Worm (Caenorhabditis elegans) whole organism, early embryonic: ENCODE data around the gene chil-13.

Experiments
- B0310.2 ChIP-seq: sonication (generic microtip); optimal IDR thresholded peaks from 2 replicates; lab custom pipeline; 2016; ENCODE audit warnings: mild to moderate bottlenecking, missing genetic modification characterization, missing compliant biosample characterization
- F13C5.2 ChIP-seq: sonication (generic microtip); optimal IDR thresholded peaks from 2 replicates; lab custom pipeline; 2017; ENCODE audit warnings: mild to moderate bottlenecking, missing genetic modification characterization, inconsistent platforms, missing compliant biosample characterization
- aly-1 ChIP-seq: sonication (generic microtip); optimal IDR thresholded peaks from 2 replicates; lab custom pipeline; 2016; ENCODE audit warnings: missing genetic modification characterization, missing compliant biosample characterization
- ama-1 ChIP-seq: fragments of 150-350 bp; optimal IDR thresholded peaks from 2 replicates; lab custom pipeline; 2014
- ceh-13 ChIP-seq: fragments of 200-800 bp; sonication (Bioruptor generic); optimal IDR thresholded peaks from 2 replicates; lab custom pipeline; 2018; ENCODE audit warnings: mild to moderate bottlenecking, missing genetic modification characterization, missing compliant biosample characterization
- ceh-36 ChIP-seq: sonication (generic microtip); optimal IDR thresholded peaks from 2 replicates; lab custom pipeline; 2016; ENCODE audit warnings: missing genetic modification characterization, inconsistent platforms, missing compliant biosample characterization
- ets-7 ChIP-seq: sonication (generic microtip); optimal IDR thresholded peaks from 2 replicates; lab custom pipeline; 2016; ENCODE audit warnings: missing genotype, missing genetic modification characterization, missing compliant biosample characterization
- flt-1 ChIP-seq: fragments of 200-800 bp; sonication (Bioruptor generic); IDR thresholded peaks from 2 replicates; pipeline ENCODE4 v1.3.6; 2022; ENCODE audit warnings: missing genetic modification characterization, missing compliant biosample characterization
- hmbx-1 ChIP-seq: sonication (generic microtip); optimal IDR thresholded peaks from 2 replicates; lab custom pipeline; 2016; ENCODE audit warnings: mild to moderate bottlenecking, missing genetic modification characterization, missing compliant biosample characterization
- hmg-4 ChIP-seq: fragments of 200-800 bp; sonication (Bioruptor generic); optimal IDR thresholded peaks from 2 replicates; lab custom pipeline; 2018; ENCODE audit warnings: mild to moderate bottlenecking, missing genetic modification characterization, missing compliant biosample characterization
- hnd-1 ChIP-seq: sonication (generic microtip); optimal IDR thresholded peaks from 2 replicates; lab custom pipeline; 2016; ENCODE audit warnings: missing genetic modification characterization, missing compliant biosample characterization
- pes-1 ChIP-seq: fragments of 200-800 bp; sonication (Bioruptor generic); IDR thresholded peaks from 2 replicates; pipeline ENCODE4 v1.3.6; 2022; ENCODE audit warnings: missing genetic modification reagents, missing genetic modification characterization, missing compliant biosample characterization
- scrt-1 ChIP-seq: fragments of 200-800 bp; sonication (Bioruptor generic); IDR thresholded peaks from 2 replicates; pipeline ENCODE4 v1.3.6; 2022; ENCODE audit warnings: missing genetic modification characterization, missing compliant biosample characterization
- sea-1 ChIP-seq: fragments of 200-800 bp; sonication (Bioruptor generic); conservative IDR thresholded peaks from 2 replicates; pipeline ENCODE4 v1.3.6; 2022; ENCODE audit warnings: missing genetic modification characterization, missing compliant biosample characterization
- tbx-11 ChIP-seq: fragments of 200-800 bp; sonication (Bioruptor generic); IDR thresholded peaks from 2 replicates; pipeline ENCODE4 v1.3.6; 2022; ENCODE audit warnings: missing genetic modification characterization, missing compliant biosample characterization
- tbx-37 ChIP-seq: fragments of 200-800 bp; sonication (Bioruptor generic); conservative IDR thresholded peaks from 2 replicates; pipeline ENCODE4 v1.3.6; 2022; ENCODE audit warnings: missing genetic modification reagents, missing genetic modification characterization, missing compliant biosample characterization
- tra-4 ChIP-seq: sonication (generic microtip); optimal IDR thresholded peaks from 2 replicates; lab custom pipeline; 2017; ENCODE audit warnings: missing genetic modification characterization, missing compliant biosample characterization

The chil-13 gene

DNA sequence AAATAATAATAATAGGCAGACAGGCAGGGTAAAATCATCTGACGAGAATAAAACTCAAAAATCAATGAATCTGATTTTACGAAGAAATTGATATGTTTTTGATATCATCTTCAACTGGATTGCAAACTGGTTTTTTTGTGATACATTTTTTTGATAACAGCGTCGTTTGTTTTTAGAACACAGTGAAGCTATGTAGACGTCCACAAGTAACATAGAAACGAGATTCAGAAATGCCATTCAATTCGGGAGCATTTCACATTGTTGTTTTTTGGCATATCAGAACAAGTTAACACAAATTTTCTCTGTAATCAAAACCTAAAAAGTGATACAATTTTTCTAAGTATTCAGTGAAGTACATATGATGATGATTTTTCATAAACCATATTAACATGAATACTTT lies at the start of gene chil-13:
Gene chil-13, minus strand, starts transcription at position 101 of the 400 bp plus-strand sequence.
- no peak for TF ChIP-seq F13C5.2 (tag; lab: Kevin White, UChicago)

- TF ChIP-seq pes-1 (GFP tag; lab: Robert Waterston, UW) (no peak), aly-1 (no peak), flt-1 (GFP tag; lab: Robert Waterston, UW) (no peak), tra-4 (no peak), tbx-37 (no peak), tbx-11 (no peak), ets-7 (no peak), B0310.2 (tag; lab: Kevin White, UChicago) (no peak), sea-1 (no peak), scrt-1 (GFP tag; lab: Robert Waterston, UW) (no peak), F13C5.2 (tag; lab: Kevin White, UChicago) (no peak), hmg-4 (GFP tag; lab: Kevin White, UChicago) (no peak), hnd-1 (tag; lab: Kevin White, UChicago) (no peak), ceh-13 (no peak), ama-1 (lab: Kevin White, UChicago) (no peak), ceh-36 (tag; lab: Kevin White, UChicago) (no peak), hmbx-1 (tag; lab: Kevin White, UChicago) (no peak)
Observed at ce11 chrII:9487337-9487950, 49.3 kb upstream of the chil-13 start, which contains the start of gene T19H5.4. Gene T19H5.4, minus strand, starts transcription at chrII:9487387.

- TF ChIP-seq hmbx-1 (tag; lab: Kevin White, UChicago) (no peak), aly-1 (no peak), hmg-4 (GFP tag; lab: Kevin White, UChicago) (no peak), F13C5.2 (tag; lab: Kevin White, UChicago) (no peak), ets-7 (no peak)
Observed at ce11 chrII:9485081-9485730, 47.1 kb upstream of the chil-13 start.

DNA sequence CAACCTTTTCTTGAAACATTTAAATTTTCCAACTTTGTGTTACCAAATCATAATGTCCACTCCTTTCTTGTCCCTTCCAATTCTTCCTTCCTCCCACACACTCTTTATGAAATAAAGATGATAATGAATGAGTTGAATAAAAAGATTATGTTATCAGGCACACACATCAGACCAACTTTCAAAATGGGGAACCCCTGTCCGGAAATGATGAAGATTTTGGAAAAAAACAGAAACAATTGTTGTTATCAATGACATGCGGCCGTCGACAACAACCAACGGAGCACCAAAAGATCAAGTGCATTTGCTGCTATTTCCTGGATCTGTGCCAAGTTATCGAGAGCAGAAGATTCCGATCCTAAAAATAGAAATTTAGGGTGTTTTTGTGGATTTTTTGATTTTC lies 45.2 kb upstream of the chil-13 start:
- TF ChIP-seq hmbx-1 (tag; lab: Kevin White, UChicago) (no peak), tbx-37 (no peak), ama-1 (lab: Kevin White, UChicago) (no peak), hmg-4 (GFP tag; lab: Kevin White, UChicago) (no peak), tra-4 (no peak), ceh-36 (tag; lab: Kevin White, UChicago) (no peak), F13C5.2 (tag; lab: Kevin White, UChicago) (no peak), sea-1 (no peak), aly-1 (no peak), ets-7 (no peak), flt-1 (GFP tag; lab: Robert Waterston, UW) (no peak), pes-1 (GFP tag; lab: Robert Waterston, UW) (no peak), hnd-1 (tag; lab: Kevin White, UChicago) (no peak), tbx-11 (no peak), ceh-13 (no peak), B0310.2 (tag; lab: Kevin White, UChicago) (no peak), scrt-1 (GFP tag; lab: Robert Waterston, UW) (no peak)

- TF ChIP-seq ceh-13 = no peak
- TF ChIP-seq flt-1 (GFP tag; lab: Robert Waterston, UW) = no peak
Observed at ce11 chrII:9482529-9482928, 44.4 kb upstream of the chil-13 start.

DNA sequence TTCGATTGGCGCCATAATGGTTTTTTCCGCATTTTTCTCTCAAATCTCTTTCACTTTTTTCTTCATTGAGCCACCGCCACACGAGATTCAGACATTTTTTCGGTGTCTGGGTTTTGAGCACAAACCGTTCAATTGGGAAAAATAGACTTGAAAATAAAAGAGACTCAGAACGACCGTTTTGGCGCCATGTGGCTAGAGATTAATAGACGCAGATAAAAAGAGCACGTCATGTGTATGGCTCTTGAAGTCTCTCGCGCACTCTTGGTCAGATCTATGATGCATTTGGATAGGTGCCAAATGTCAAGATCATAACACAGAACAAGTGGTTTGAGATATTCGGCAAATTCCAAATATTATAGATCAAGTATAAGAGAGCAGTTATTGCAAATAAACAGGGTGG lies 43.3 kb upstream of the chil-13 start:
- TF ChIP-seq ceh-13 (no peak), tbx-37 (no peak), hmbx-1 (tag; lab: Kevin White, UChicago) (no peak), ets-7 (no peak), ceh-36 (tag; lab: Kevin White, UChicago) (no peak), tbx-11 (no peak), B0310.2 (tag; lab: Kevin White, UChicago) (no peak), tra-4 (no peak), sea-1 (no peak), pes-1 (GFP tag; lab: Robert Waterston, UW) (no peak), hnd-1 (tag; lab: Kevin White, UChicago) (no peak), hmg-4 (GFP tag; lab: Kevin White, UChicago) (no peak), scrt-1 (GFP tag; lab: Robert Waterston, UW) (no peak), flt-1 (GFP tag; lab: Robert Waterston, UW) (no peak), F13C5.2 (tag; lab: Kevin White, UChicago) (no peak)

DNA sequence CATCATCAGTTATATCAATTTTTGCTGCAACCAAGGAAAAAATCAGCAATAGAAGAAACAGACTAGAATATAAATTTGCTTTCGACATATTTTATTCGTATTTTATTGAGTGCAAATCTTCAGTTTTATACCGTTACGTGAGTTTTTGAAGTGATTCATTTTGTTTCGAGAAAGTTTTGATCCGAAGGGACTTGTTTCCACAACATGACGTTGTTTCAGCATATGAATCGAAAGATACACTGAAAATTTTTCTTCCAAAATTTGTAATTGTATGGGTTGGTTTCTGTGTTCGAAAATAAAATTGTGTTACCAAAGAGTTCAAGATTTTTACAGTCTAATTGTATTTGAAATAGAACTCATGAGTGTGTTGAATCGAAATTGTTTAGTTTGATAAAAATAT lies 41.9 kb upstream of the chil-13 start, which contains the start of gene T19H5.7:
Gene T19H5.7, minus strand, starts transcription at position 101 of the 400 bp plus-strand sequence.
- TF ChIP-seq tra-4 (no peak), F13C5.2 (tag; lab: Kevin White, UChicago) (no peak), hmbx-1 (tag; lab: Kevin White, UChicago) (no peak), pes-1 (GFP tag; lab: Robert Waterston, UW) (no peak), tbx-11 (no peak), scrt-1 (GFP tag; lab: Robert Waterston, UW) (no peak), hnd-1 (tag; lab: Kevin White, UChicago) (no peak), aly-1 (no peak), ceh-36 (tag; lab: Kevin White, UChicago) (no peak), ceh-13 (no peak), ets-7 (no peak), B0310.2 (tag; lab: Kevin White, UChicago) (no peak), flt-1 (GFP tag; lab: Robert Waterston, UW) (no peak), ama-1 (lab: Kevin White, UChicago) (no peak)

DNA sequence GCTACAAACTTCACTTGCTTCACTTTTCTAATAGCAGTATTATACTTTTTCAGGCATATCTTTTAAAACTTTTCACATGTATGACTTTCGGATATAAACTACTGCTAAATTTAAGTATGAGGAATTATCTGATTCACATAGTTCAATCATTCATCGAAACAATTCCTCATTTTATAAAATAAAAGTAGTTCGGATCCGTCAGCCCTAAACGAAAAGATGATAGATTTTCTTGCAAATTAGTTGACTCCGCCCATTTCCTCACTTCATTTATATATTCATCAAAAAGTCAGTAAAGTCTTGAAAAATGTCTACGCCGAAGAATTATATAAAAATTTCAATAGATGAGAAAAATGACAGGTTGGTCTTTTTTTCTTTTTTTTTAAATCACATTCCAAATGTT lies 39.4 kb upstream of the chil-13 start, which contains the start of gene chil-27:
Gene chil-27, plus strand, starts transcription at position 301 of the 400 bp plus-strand sequence.
- TF ChIP-seq F13C5.2 (tag; lab: Kevin White, UChicago) = no peak
- TF ChIP-seq hmg-4 (GFP tag; lab: Kevin White, UChicago) = no peak
- no peak for TF ChIP-seq B0310.2 (tag; lab: Kevin White, UChicago)
- TF ChIP-seq scrt-1 (GFP tag; lab: Robert Waterston, UW) = no peak
- no peak for TF ChIP-seq tra-4
